Worm (Caenorhabditis elegans) whole organism, L4 larva: ENCODE results near the gene T13C2.3.

Experiments
- aha-1 ChIP-seq: fragments of 150-350 bp; peaks from one replicate; lab custom pipeline; 2014; ENCODE audit warnings: missing biosample characterization, missing genetic modification characterization
- aly-2 ChIP-seq: sonication (generic microtip); optimal IDR thresholded peaks from 2 replicates; lab custom pipeline; 2018; ENCODE audit warnings: missing biosample characterization, missing genetic modification characterization
- daf-16 ChIP-seq, 3 experiments: sonication (generic microtip); optimal IDR thresholded peaks; 2 replicates each; lab custom pipeline; 2016 to 2017; ENCODE audit warnings: missing genetic modification characterization in 3 of 3, missing genetic modification reagents in 3 of 3, mild to moderate bottlenecking in 2 of 3, missing compliant biosample characterization in 2 of 3, missing biosample characterization in 1 of 3, moderate library complexity in 1 of 3
- egl-43 ChIP-seq: fragments of 200-800 bp; sonication (Bioruptor generic); IDR thresholded peaks from 2 replicates; pipeline ENCODE4 v1.3.6; 2022; ENCODE audit warnings: missing genetic modification reagents, missing genetic modification characterization, missing compliant biosample characterization
- lin-13 ChIP-seq: fragments of 150-350 bp; optimal IDR thresholded peaks from 2 replicates; lab custom pipeline; 2014; ENCODE audit warnings: missing biosample characterization, missing genetic modification reagents, missing genetic modification characterization
- mxl-3 ChIP-seq: fragments of 200-800 bp; sonication (Bioruptor generic); optimal IDR thresholded peaks from 2 replicates; lab custom pipeline; 2018; ENCODE audit warnings: mild to moderate bottlenecking, missing genetic modification characterization, missing compliant biosample characterization
- nhr-237 ChIP-seq: sonication (generic microtip); optimal IDR thresholded peaks from 2 replicates; lab custom pipeline; 2017; ENCODE audit warnings: missing biosample characterization, missing genetic modification characterization
- nhr-28 ChIP-seq: fragments of 150-350 bp; optimal IDR thresholded peaks from 2 replicates; lab custom pipeline; 2014; ENCODE audit warnings: missing biosample characterization, missing genetic modification characterization
- pha-4 ChIP-seq, 2 experiments: fragments of 150-350 bp in 1 of 2; fragments of 200-800 bp in 1 of 2; sonication (Bioruptor generic) in 1 of 2; IDR thresholded peaks in 1 of 2; optimal IDR thresholded peaks in 1 of 2; 2 replicates each; pipeline versions ENCODE4 v1.3.6 to Lab custom; 2014 to 2022; ENCODE audit warnings: missing genetic modification characterization in 2 of 2, missing genetic modification reagents in 2 of 2, missing biosample characterization in 1 of 2, missing compliant biosample characterization in 1 of 2
- pqm-1 ChIP-seq: sonication (generic microtip); optimal IDR thresholded peaks from 2 replicates; lab custom pipeline; 2017; ENCODE audit warnings: missing biosample characterization, missing genetic modification characterization
- snpc-4 ChIP-seq: fragments of 150-350 bp; optimal IDR thresholded peaks from 2 replicates; lab custom pipeline; 2014; ENCODE audit warnings: missing biosample characterization, missing genetic modification characterization
- spr-3 ChIP-seq: fragments of 200-800 bp; sonication (Bioruptor generic); optimal IDR thresholded peaks from 2 replicates; lab custom pipeline; 2018; ENCODE audit warnings: mild to moderate bottlenecking, missing genetic modification characterization, missing compliant biosample characterization
- unc-39 ChIP-seq: sonication (generic microtip); optimal IDR thresholded peaks from 2 replicates; lab custom pipeline; 2017; ENCODE audit warnings: missing biosample characterization, missing genetic modification characterization

DNA sequence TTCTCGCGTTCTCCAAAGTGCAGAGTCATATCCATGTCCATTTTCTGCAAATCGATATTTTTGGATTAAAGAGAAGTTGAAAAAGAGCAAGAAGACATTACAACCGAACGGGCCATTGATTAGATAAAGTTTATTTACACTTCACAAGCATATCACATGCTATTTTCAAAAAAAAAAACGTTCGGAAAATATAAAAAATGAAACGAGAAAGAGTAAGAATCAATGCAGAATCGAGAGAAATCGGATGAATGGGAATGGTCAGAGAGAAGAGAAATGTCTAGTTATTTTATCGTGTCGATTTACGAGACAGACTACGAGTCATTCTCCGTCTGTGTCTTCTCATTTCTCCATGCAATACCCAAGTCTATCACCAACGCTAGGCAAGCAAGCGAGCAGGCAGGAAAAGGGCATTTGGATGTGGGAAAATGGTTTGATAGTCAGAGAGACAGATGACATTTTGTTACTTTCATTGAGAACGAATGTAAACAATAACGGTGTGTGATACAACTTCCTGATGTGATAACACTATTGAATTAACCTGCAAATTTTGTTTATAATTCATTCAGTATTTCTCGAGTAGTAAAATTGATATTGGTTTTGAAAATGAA is 11.2 kb downstream of the T13C2.3 start, which contains the start of gene F31E8.4:
- TF ChIP-seq lin-13 (GFP tag; lab: Kevin White, UChicago) (no peak), daf-16 (GFP tag; optimal IDR thresholded peaks at IDR 0.05; lab: Kevin White, UChicago) (no peak), daf-16 (tag; optimal IDR thresholded peaks at IDR 0.05; lab: Kevin White, UChicago) (peak; percentile 85), nhr-237 (tag; lab: Kevin White, UChicago) (no peak), pqm-1 (tag; lab: Kevin White, UChicago) (peak; percentile 81), egl-43 (GFP tag; lab: Robert Waterston, UW) (no peak), mxl-3 (GFP tag; lab: Kevin White, UChicago) (no peak), pha-4 (GFP tag; IDR thresholded peaks at IDR 0.05; lab: Robert Waterston, UW) (no peak), pha-4 (tag; optimal IDR thresholded peaks at IDR 0.05; lab: Kevin White, UChicago) (no peak), aly-2 (tag; lab: Kevin White, UChicago) (no peak), snpc-4 (no peak), nhr-28 (tag; lab: Kevin White, UChicago) (peak; percentile 88), unc-39 (tag; lab: Kevin White, UChicago) (no peak), spr-3 (no peak), aha-1 (tag; lab: Kevin White, UChicago) (no peak)
